Fruit fly (Drosophila melanogaster): ENCODE measurements around the gene mRpL11.

DNA sequence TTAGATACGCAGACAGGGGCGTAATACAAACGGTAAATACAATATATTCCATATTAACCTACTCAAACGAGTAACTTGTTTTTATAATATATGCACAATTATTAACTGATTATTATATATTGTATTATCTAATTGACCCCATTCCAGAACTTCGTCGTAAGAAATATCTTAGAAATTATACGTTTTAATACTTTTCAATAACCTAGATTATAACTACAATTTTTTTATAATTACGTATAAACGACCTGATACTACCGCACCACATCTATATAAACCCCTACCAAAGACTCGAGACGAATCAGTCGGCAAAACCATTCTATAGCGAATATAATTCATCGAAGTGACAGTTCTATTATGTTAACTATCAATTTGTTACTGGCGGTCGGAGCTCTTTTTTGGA lies 9.1 kb downstream of the mRpL11 start, which contains the start of gene Cyp313a1:
- TF ChIP-seq phol (tag; optimal IDR thresholded peaks at IDR 0.05): no peak
- TF ChIP-seq D (optimal IDR thresholded peaks at IDR 0.05): no peak
- no peak for TF ChIP-seq D (GFP tag; optimal IDR thresholded peaks at IDR 0.05)
- no peak for TF ChIP-seq CG18476 (GFP tag; optimal IDR thresholded peaks at IDR 0.05)
- no peak for TF ChIP-seq ato (GFP tag; IDR thresholded peaks at IDR 0.05; ENCODE audit: partially characterized antibody)
- TF ChIP-seq CG9932 (GFP tag; IDR thresholded peaks at IDR 0.05): no peak
- no peak for TF ChIP-seq bbx (GFP tag; IDR thresholded peaks at IDR 0.05; ENCODE audit: partially characterized antibody)
- TF ChIP-seq ewg (GFP tag; optimal IDR thresholded peaks at IDR 0.05): no peak
- no peak for TF ChIP-seq CG8924 (tag; optimal IDR thresholded peaks at IDR 0.05)
- TF ChIP-seq crp (GFP tag; optimal IDR thresholded peaks at IDR 0.05): no peak
- TF ChIP-seq mld (GFP tag; IDR thresholded peaks at IDR 0.05; ENCODE audit: partially characterized antibody): no peak
- no peak for TF ChIP-seq NFAT (GFP tag; IDR thresholded peaks at IDR 0.05)
- no peak for TF ChIP-seq CG30403 (GFP tag; optimal IDR thresholded peaks at IDR 0.05)
- TF ChIP-seq Gsc (GFP tag; IDR thresholded peaks at IDR 0.05): no peak
- no peak for TF ChIP-seq CG10979 (tag; optimal IDR thresholded peaks at IDR 0.05)

Data from whole organism, embryonic.